Worm (Caenorhabditis elegans) whole organism, L3 larva: ENCODE results near the gene oac-30.

Experiments
- ZK546.5 ChIP-seq: sonication (generic microtip); optimal IDR thresholded peaks from 2 replicates; lab custom pipeline; 2017; ENCODE audit warnings: missing biosample characterization, missing genetic modification characterization
- aly-2 ChIP-seq: fragments of 150-350 bp; optimal IDR thresholded peaks from 2 replicates; lab custom pipeline; 2014; ENCODE audit warnings: missing biosample characterization, missing genetic modification characterization
- ama-1 ChIP-seq: fragments of 150-350 bp; optimal IDR thresholded peaks from 2 replicates; lab custom pipeline; 2018
- ceh-28 ChIP-seq: fragments of 150-350 bp; optimal IDR thresholded peaks from 2 replicates; lab custom pipeline; 2014; ENCODE audit warnings: missing biosample characterization, missing genetic modification reagents, missing genetic modification characterization
- ceh-82 ChIP-seq: fragments of 150-350 bp; optimal IDR thresholded peaks from 2 replicates; lab custom pipeline; 2014; ENCODE audit warnings: missing biosample characterization, missing genetic modification characterization
- ceh-9 ChIP-seq: sonication (generic microtip); optimal IDR thresholded peaks from 2 replicates; lab custom pipeline; 2018; ENCODE audit warnings: missing biosample characterization, missing genetic modification characterization
- daf-12 ChIP-seq: fragments of 150-350 bp; optimal IDR thresholded peaks from 2 replicates; lab custom pipeline; 2014; ENCODE audit warnings: missing biosample characterization, missing genetic modification reagents, missing genetic modification characterization
- egl-27 ChIP-seq: sonication (generic microtip); optimal IDR thresholded peaks from 4 replicates; lab custom pipeline; 2017; ENCODE audit warnings: missing biosample characterization, missing genetic modification reagents, missing genetic modification characterization
- egl-5 ChIP-seq: fragments of 150-350 bp; optimal IDR thresholded peaks from 2 replicates; lab custom pipeline; 2017; ENCODE audit warnings: missing biosample characterization, missing genetic modification reagents, missing genetic modification characterization, inconsistent platforms
- elt-2 ChIP-seq: sonication (generic microtip); optimal IDR thresholded peaks from 2 replicates; lab custom pipeline; 2016; ENCODE audit warnings: missing genetic modification reagents, mild to moderate bottlenecking, missing genetic modification characterization, missing compliant biosample characterization
- elt-3 ChIP-seq, 3 experiments: fragments of 150-350 bp in 1 of 3; sonication (generic microtip) in 2 of 3; optimal IDR thresholded peaks; 2 replicates in 2 of 3; 4 replicates in 1 of 3; lab custom pipeline; 2014 to 2017; ENCODE audit warnings: missing biosample characterization in 3 of 3, missing genetic modification characterization in 3 of 3
- fkh-10 ChIP-seq: sonication (generic microtip); optimal IDR thresholded peaks from 2 replicates; lab custom pipeline; 2017; ENCODE audit warnings: missing biosample characterization, missing genetic modification reagents, missing genetic modification characterization
- fkh-2 ChIP-seq: fragments of 150-350 bp; optimal IDR thresholded peaks from 2 replicates; lab custom pipeline; 2014; ENCODE audit warnings: missing biosample characterization, missing genetic modification reagents, missing genetic modification characterization
- fos-1 ChIP-seq: fragments of 150-350 bp; optimal IDR thresholded peaks from 2 replicates; lab custom pipeline; 2014; ENCODE audit warnings: missing biosample characterization, missing genetic modification characterization
- hmg-11 ChIP-seq: sonication (generic microtip); optimal IDR thresholded peaks from 2 replicates; lab custom pipeline; 2016; ENCODE audit warnings: missing genetic modification characterization, missing compliant biosample characterization
- jun-1 ChIP-seq: fragments of 150-350 bp; optimal IDR thresholded peaks from 2 replicates; lab custom pipeline; 2014; ENCODE audit warnings: missing biosample characterization, missing genetic modification reagents, missing genetic modification characterization
- lin-15B ChIP-seq: fragments of 150-350 bp; optimal IDR thresholded peaks from 2 replicates; lab custom pipeline; 2014; ENCODE audit warnings: missing biosample characterization, missing genetic modification characterization
- lin-39 ChIP-seq: fragments of 150-350 bp; optimal IDR thresholded peaks from 2 replicates; lab custom pipeline; 2018; ENCODE audit warnings: missing biosample characterization, missing genetic modification reagents, missing genetic modification characterization
- lsy-12 ChIP-seq: sonication (generic microtip); optimal IDR thresholded peaks from 2 replicates; lab custom pipeline; 2016; ENCODE audit warnings: mild to moderate bottlenecking, missing genetic modification characterization, missing compliant biosample characterization
- mdl-1 ChIP-seq: fragments of 150-350 bp; optimal IDR thresholded peaks from 2 replicates; lab custom pipeline; 2014; ENCODE audit warnings: missing biosample characterization, missing genetic modification characterization
- mml-1 ChIP-seq: fragments of 150-350 bp; sonication (generic microtip); optimal IDR thresholded peaks from 3 replicates; lab custom pipeline; 2014; ENCODE audit warnings: missing biosample characterization, missing genetic modification characterization
- nfya-1 ChIP-seq: sonication (generic microtip); optimal IDR thresholded peaks from 2 replicates; lab custom pipeline; 2017; ENCODE audit warnings: missing genetic modification characterization, mild to moderate bottlenecking, missing compliant biosample characterization, antibody characterized with exemption, moderate library complexity; ENCODE audit not compliant: insufficient read depth
- nhr-12 ChIP-seq: fragments of 150-350 bp; optimal IDR thresholded peaks from 2 replicates; lab custom pipeline; 2014; ENCODE audit warnings: missing biosample characterization, missing genetic modification characterization
- nhr-23 ChIP-seq: fragments of 150-350 bp; optimal IDR thresholded peaks from 2 replicates; lab custom pipeline; 2014; ENCODE audit warnings: missing biosample characterization, missing genetic modification reagents, missing genetic modification characterization
- nhr-237 ChIP-seq: fragments of 150-350 bp; optimal IDR thresholded peaks from 2 replicates; lab custom pipeline; 2014; ENCODE audit warnings: missing biosample characterization, missing genetic modification characterization
- nhr-25 ChIP-seq: sonication (generic microtip); optimal IDR thresholded peaks from 2 replicates; lab custom pipeline; 2017; ENCODE audit warnings: missing biosample characterization, missing genetic modification characterization
- nhr-28 ChIP-seq: fragments of 150-350 bp; optimal IDR thresholded peaks from 2 replicates; lab custom pipeline; 2014; ENCODE audit warnings: missing biosample characterization, missing genetic modification characterization
- nhr-67 ChIP-seq: fragments of 150-350 bp; optimal IDR thresholded peaks from 2 replicates; lab custom pipeline; 2014; ENCODE audit warnings: missing biosample characterization, missing genetic modification characterization
- nhr-76 ChIP-seq: fragments of 150-350 bp; sonication (generic microtip); optimal IDR thresholded peaks from 5 replicates; lab custom pipeline; 2014; ENCODE audit warnings: missing biosample characterization, missing genetic modification characterization
- pha-4 ChIP-seq: fragments of 150-350 bp; optimal IDR thresholded peaks from 2 replicates; lab custom pipeline; 2014; ENCODE audit warnings: missing biosample characterization, missing genetic modification reagents, missing genetic modification characterization
- pqm-1 ChIP-seq: fragments of 150-350 bp; optimal IDR thresholded peaks from 2 replicates; lab custom pipeline; 2017; ENCODE audit warnings: missing biosample characterization, missing genetic modification characterization, inconsistent platforms
- sea-2 ChIP-seq: fragments of 150-350 bp; sonication (generic microtip); optimal IDR thresholded peaks from 4 replicates; lab custom pipeline; 2014; ENCODE audit warnings: missing biosample characterization, missing genetic modification reagents, missing genetic modification characterization
- skn-1 ChIP-seq: fragments of 150-350 bp; optimal IDR thresholded peaks from 2 replicates; lab custom pipeline; 2014; ENCODE audit warnings: missing biosample characterization, missing genetic modification characterization
- tbx-2 ChIP-seq: sonication (generic microtip); optimal IDR thresholded peaks from 2 replicates; lab custom pipeline; 2016; ENCODE audit warnings: mild to moderate bottlenecking, missing genetic modification characterization, missing compliant biosample characterization
- unc-39 ChIP-seq: sonication (generic microtip); optimal IDR thresholded peaks from 4 replicates; lab custom pipeline; 2017; ENCODE audit warnings: missing biosample characterization, missing genetic modification characterization
- ztf-11 ChIP-seq: fragments of 150-350 bp; optimal IDR thresholded peaks from 2 replicates; lab custom pipeline; 2014; ENCODE audit warnings: missing biosample characterization, missing genetic modification characterization

The oac-30 gene

ce11 chrII:1297697-1298093 is 31.0 kb upstream of the oac-30 start:
- TF ChIP-seq lin-15B (tag; lab: Kevin White, UChicago): no peak
- TF ChIP-seq pqm-1: peak; percentile 41
- TF ChIP-seq pha-4 (tag; lab: Kevin White, UChicago): peak; percentile 46
- TF ChIP-seq elt-2: peak; percentile 65

DNA sequence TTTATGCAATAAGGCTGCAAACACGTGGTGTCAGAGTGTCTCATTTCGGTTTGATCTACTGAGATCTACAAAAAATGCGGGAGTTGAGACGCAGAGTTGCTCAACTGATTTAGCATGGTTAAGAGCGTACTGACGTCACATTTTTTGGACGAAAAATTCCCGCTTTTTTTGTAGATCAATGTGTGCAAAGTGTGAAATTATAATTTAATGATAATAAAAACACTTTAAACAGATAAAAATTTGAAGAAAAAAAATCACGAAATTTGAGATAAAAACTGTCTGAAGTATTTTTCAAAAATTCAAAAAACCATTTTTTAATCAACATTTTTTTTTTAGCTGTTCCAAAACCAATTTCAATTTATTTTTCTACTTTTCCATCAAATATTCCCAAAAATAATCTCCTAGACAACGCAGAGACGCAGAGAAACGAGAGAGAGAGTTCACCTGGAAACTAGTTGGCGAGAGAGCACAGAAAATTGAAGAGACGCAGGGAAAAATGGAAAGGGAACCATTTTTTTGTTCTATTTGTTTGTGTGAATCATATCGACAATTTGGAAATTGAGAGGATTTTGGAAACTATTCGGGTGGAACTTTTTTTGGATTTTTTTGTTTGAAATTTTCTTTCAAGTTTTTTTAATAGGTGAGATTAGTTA is 30.5 kb upstream of the oac-30 start:
- TF ChIP-seq pha-4 (tag; lab: Kevin White, UChicago) (peak; percentile 31), nhr-23 (tag; lab: Kevin White, UChicago) (peak; percentile 23), ceh-9 (tag; lab: Kevin White, UChicago) (no peak), lin-39 (no peak), egl-27 (no peak), aly-2 (no peak), skn-1 (tag; lab: Kevin White, UChicago) (no peak), ztf-11 (tag; lab: Kevin White, UChicago) (no peak), nhr-67 (no peak), nhr-25 (tag; lab: Kevin White, UChicago) (no peak)

- TF ChIP-seq hmg-11 (no peak), lin-15B (tag; lab: Kevin White, UChicago) (no peak), nhr-28 (tag; lab: Kevin White, UChicago) (no peak), aly-2 (no peak)
Measured at ce11 chrII:1295776-1296175, 29.1 kb upstream of the oac-30 start, which contains the start of gene Y57G7A.2. TSS of gene Y57G7A.2 (plus strand) at chrII:1296076.

ce11 chrII:1293157-1293556 is 26.5 kb upstream of the oac-30 start, which contains the start of gene srz-64:
TSS of gene srz-64 (minus strand) at chrII:1293257.
- TF ChIP-seq pqm-1 (no peak), tbx-2 (tag; lab: Kevin White, UChicago) (no peak), ceh-82 (tag; lab: Kevin White, UChicago) (no peak), elt-2 (no peak), nhr-12 (tag; lab: Kevin White, UChicago) (no peak), egl-5 (no peak), aly-2 (no peak), ZK546.5 (no peak), fos-1 (tag; lab: Kevin White, UChicago) (no peak), jun-1 (tag; lab: Kevin White, UChicago) (no peak), mml-1 (no peak), fkh-2 (tag; lab: Kevin White, UChicago) (no peak), daf-12 (tag; lab: Kevin White, UChicago) (no peak), sea-2 (GFP tag; lab: Kevin White, UChicago) (no peak), lin-15B (tag; lab: Kevin White, UChicago) (no peak), nhr-237 (no peak), ama-1 (no peak), unc-39 (tag; lab: Kevin White, UChicago) (no peak), pha-4 (tag; lab: Kevin White, UChicago) (no peak), lsy-12 (tag; lab: Kevin White, UChicago) (no peak)

- TF ChIP-seq hmg-11 (no peak), tbx-2 (tag; lab: Kevin White, UChicago) (no peak), nhr-25 (tag; lab: Kevin White, UChicago) (no peak)
- TF ChIP-seq, all 47 proteins: peak for 0
Measured at ce11 chrII:1285514-1285913, 18.8 kb upstream of the oac-30 start, which contains the start of the genes Y57G7A.6 and Y57G7A.3. TSS of gene Y57G7A.6 (minus strand) at chrII:1285614. TSS of gene Y57G7A.3 (plus strand) at chrII:1285782.

DNA sequence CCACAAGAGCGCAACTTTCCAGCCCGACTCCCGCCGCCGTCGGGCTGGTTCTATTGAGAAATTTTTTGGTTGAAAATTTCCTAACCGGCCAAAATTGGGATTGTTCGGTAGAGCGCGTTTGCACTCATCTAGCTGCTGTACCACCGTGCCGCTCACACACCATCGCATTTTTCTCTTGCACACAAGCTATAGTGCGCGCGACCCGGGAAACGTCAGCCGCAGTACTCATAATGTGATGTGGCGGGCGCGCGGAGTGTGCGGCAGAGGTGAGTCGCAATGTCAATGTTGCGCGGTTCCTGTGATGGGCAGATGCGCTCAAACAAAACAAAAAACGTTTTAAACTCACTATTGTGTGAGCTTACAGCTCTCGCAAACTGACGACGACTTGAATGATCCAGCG is 18.3 kb upstream of the oac-30 start:
- TF ChIP-seq ama-1 (no peak), aly-2 (no peak), fkh-10 (GFP tag; lab: Kevin White, UChicago) (no peak), nfya-1 (tag; lab: Kevin White, UChicago) (no peak), egl-27 (no peak), pha-4 (tag; lab: Kevin White, UChicago) (no peak), lsy-12 (tag; lab: Kevin White, UChicago) (no peak), ceh-28 (tag; lab: Kevin White, UChicago) (no peak), elt-2 (no peak), daf-12 (tag; lab: Kevin White, UChicago) (no peak), mdl-1 (tag; lab: Kevin White, UChicago) (no peak), nhr-67 (no peak), nhr-237 (no peak), jun-1 (tag; lab: Kevin White, UChicago) (no peak), sea-2 (GFP tag; lab: Kevin White, UChicago) (no peak), tbx-2 (tag; lab: Kevin White, UChicago) (no peak), nhr-76 (no peak), ztf-11 (tag; lab: Kevin White, UChicago) (no peak), elt-3 (tag; optimal IDR thresholded peaks at IDR 0.05; lab: Kevin White, UChicago) (no peak), lin-39 (no peak)
